Fruit fly (Drosophila melanogaster): Measurements from ENCODE around the gene CG5877.

The CG5877 gene

DNA sequence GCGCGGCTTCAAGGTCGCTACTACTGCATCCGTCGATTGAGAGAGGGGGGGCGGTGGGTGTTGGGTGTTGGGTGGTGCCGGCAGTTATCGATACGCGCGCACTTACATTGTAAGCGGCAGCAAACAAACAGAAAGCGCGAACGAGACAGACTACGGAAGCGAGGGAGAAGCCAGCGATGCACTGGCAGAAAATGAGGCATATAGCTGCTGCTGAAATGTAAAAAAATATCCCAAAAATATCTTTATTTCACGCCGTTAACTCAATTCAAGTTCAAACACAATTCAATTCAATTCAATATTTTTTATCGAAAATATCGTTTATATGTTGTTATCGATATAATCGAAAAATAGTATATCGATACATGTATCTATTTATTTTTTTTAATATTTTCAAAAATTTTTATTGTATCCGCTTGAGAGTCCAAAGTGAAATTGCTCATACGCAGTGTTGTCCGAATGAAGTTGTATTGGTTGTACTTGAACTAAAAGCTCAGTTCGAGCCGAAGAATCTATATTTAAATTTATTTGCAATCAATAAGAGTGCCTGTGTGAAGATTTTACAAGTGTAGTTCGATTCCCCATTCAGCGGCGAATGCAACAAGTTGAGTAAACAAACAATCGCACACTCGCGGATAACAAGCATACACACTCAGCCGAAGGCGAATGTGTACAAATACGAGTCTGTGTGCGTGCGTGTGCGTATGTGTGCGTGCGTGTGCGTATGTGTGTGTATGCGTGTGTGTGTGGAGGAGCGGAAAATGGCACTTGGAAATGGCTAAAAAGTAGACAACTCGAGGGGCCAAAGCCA, 19.4 kb downstream of the CG5877 start:
- 0 out of 3 replicates have a peak, but pooled peaks have one; percentile 33 for TF ChIP-seq ken (GFP tag; IDR thresholded peaks at IDR 0.05)
- TF ChIP-seq caup (GFP tag; optimal IDR thresholded peaks at IDR 0.05; ENCODE audit: severe bottlenecking): no peak
- peak; percentile 35 for TF ChIP-seq org-1 (GFP tag; optimal IDR thresholded peaks at IDR 0.05)
- TF ChIP-seq lmd (GFP tag; IDR thresholded peaks at IDR 0.05): peak; percentile 38
- TF ChIP-seq CG8388 (GFP tag; optimal IDR thresholded peaks at IDR 0.05): peak; percentile 12
- no peak for TF ChIP-seq pb (GFP tag; optimal IDR thresholded peaks at IDR 0.05)
- TF ChIP-seq fru (optimal IDR thresholded peaks at IDR 0.05): no peak
- TF ChIP-seq CG5180 (GFP tag; optimal IDR thresholded peaks at IDR 0.05): peak; percentile 10
- TF ChIP-seq CG8359 (GFP tag; optimal IDR thresholded peaks at IDR 0.05; ENCODE audit: borderline replicate concordance): no peak
- TF ChIP-seq Ada2b (GFP tag; IDR thresholded peaks at IDR 0.05): no peak
- TF ChIP-seq CG12104 (GFP tag; optimal IDR thresholded peaks at IDR 0.05): peak; percentile 9
- TF ChIP-seq Meics (GFP tag; optimal IDR thresholded peaks at IDR 0.05): peak; percentile 13
- TF ChIP-seq CG14441 (GFP tag; IDR thresholded peaks at IDR 0.05): peak; percentile 50
- TF ChIP-seq dmrt99B (tag; optimal IDR thresholded peaks at IDR 0.05): peak; percentile 68
- 0 out of 3 replicates have a peak, but pooled peaks have one; percentile 16 for TF ChIP-seq CG3726 (GFP tag; IDR thresholded peaks at IDR 0.05)
- peak; percentile 41 for TF ChIP-seq Oli (tag; optimal IDR thresholded peaks at IDR 0.05)
- TF ChIP-seq D (optimal IDR thresholded peaks at IDR 0.05): no peak
- peak; percentile 18 for TF ChIP-seq D (GFP tag; optimal IDR thresholded peaks at IDR 0.05)
- TF ChIP-seq CG7839 (tag; optimal IDR thresholded peaks at IDR 0.05): peak; percentile 45
- peak; percentile 24 for TF ChIP-seq ewg (GFP tag; optimal IDR thresholded peaks at IDR 0.05)
- TF ChIP-seq CG17359 (tag; optimal IDR thresholded peaks at IDR 0.05): peak; percentile 30
- peak; percentile 38; the same call in 1 of the 2 replicates for TF ChIP-seq wor (GFP tag; IDR thresholded peaks at IDR 0.05)
- peak; percentile 30 for TF ChIP-seq CG15269 (tag; optimal IDR thresholded peaks at IDR 0.05)
- TF ChIP-seq bcd (GFP tag; optimal IDR thresholded peaks at IDR 0.05): peak; percentile 43
- peak; percentile 12 for TF ChIP-seq CG9817 (tag; optimal IDR thresholded peaks at IDR 0.05)
- TF ChIP-seq da (GFP tag; optimal IDR thresholded peaks at IDR 0.05): no peak
- peak; percentile 26; the same call in 1 of the 2 replicates for TF ChIP-seq crol (GFP tag; IDR thresholded peaks at IDR 0.05)
- TF ChIP-seq CG8924 (tag; optimal IDR thresholded peaks at IDR 0.05): peak; percentile 26
- peak; percentile 38 for TF ChIP-seq Ssrp (tag; optimal IDR thresholded peaks at IDR 0.05)
- TF ChIP-seq sens (GFP tag): peak; percentile 90
- TF ChIP-seq D19A (tag; optimal IDR thresholded peaks at IDR 0.05): peak; percentile 13
- peak; percentile 5 for TF ChIP-seq PHDP (tag; optimal IDR thresholded peaks at IDR 0.05)
- TF ChIP-seq CoRest (tag; optimal IDR thresholded peaks at IDR 0.05): peak; percentile 54
- no peak for TF ChIP-seq CG14667 (GFP tag; IDR thresholded peaks at IDR 0.05)
- TF ChIP-seq phol (tag; optimal IDR thresholded peaks at IDR 0.05): peak; percentile 54
- TF ChIP-seq stc (GFP tag; IDR thresholded peaks at IDR 0.05): peak; percentile 49; the same call in 1 of the 2 replicates
- peak; percentile 18 for TF ChIP-seq Abd-B (GFP tag; optimal IDR thresholded peaks at IDR 0.05)
- no peak for TF ChIP-seq pan (optimal IDR thresholded peaks at IDR 0.05)
- peak; percentile 40 to 58 for TF ChIP-seq pan (GFP tag; optimal IDR thresholded peaks at IDR 0.05 in 1 of 2, IDR thresholded peaks at IDR 0.05 in 1 of 2)
- TF ChIP-seq jigr1 (GFP tag; IDR thresholded peaks at IDR 0.05): no peak
- TF ChIP-seq CG4820 (GFP tag; optimal IDR thresholded peaks at IDR 0.05): peak; percentile 16
- TF ChIP-seq prd (optimal IDR thresholded peaks at IDR 0.05): no peak
- peak; percentile 20; the same call in 1 of the 3 replicates for TF ChIP-seq prd (GFP tag; IDR thresholded peaks at IDR 0.05)
- TF ChIP-seq Stat92E (GFP tag; optimal IDR thresholded peaks at IDR 0.05): peak in 1 of 3 experiments; percentile 42
- peak; percentile 37 for TF ChIP-seq cg (GFP tag; optimal IDR thresholded peaks at IDR 0.05)
- TF ChIP-seq Bgb (GFP tag; IDR thresholded peaks at IDR 0.05; ENCODE audit: partially characterized antibody): no peak
- no peak for TF ChIP-seq HmgD (GFP tag; optimal IDR thresholded peaks at IDR 0.05)
- no peak for TF ChIP-seq rib (GFP tag; IDR thresholded peaks at IDR 0.05)
- TF ChIP-seq dysf (GFP tag; IDR thresholded peaks at IDR 0.05): 0 out of 3 replicates have a peak, but pooled peaks have one; percentile 21

Measured in whole organism, embryonic.